Fruit fly (Drosophila melanogaster): ENCODE results near the gene NTPase.
A peak's percentile ranks its signal among the peaks of the same experiment; 100 is the strongest.

Gene NTPase

dm6 chr2L:2884683-2885502 lies 757 bp downstream of the NTPase start:
- no peak for TF ChIP-seq dmrt93B (GFP tag; optimal IDR thresholded peaks at IDR 0.05)
- no peak for TF ChIP-seq fru (GFP tag; optimal IDR thresholded peaks at IDR 0.05)
- TF ChIP-seq OdsH (GFP tag; optimal IDR thresholded peaks at IDR 0.05): no peak
- TF ChIP-seq Vsx2 (GFP tag; optimal IDR thresholded peaks at IDR 0.05; ENCODE audit: partially characterized antibody): no peak
- no peak for TF ChIP-seq tai (GFP tag; optimal IDR thresholded peaks at IDR 0.05)
- TF ChIP-seq jim (GFP tag; optimal IDR thresholded peaks at IDR 0.05): no peak
- no peak for TF ChIP-seq GATAd (GFP tag; optimal IDR thresholded peaks at IDR 0.05)
- no peak for TF ChIP-seq Mio (GFP tag; optimal IDR thresholded peaks at IDR 0.05)
- no peak for TF ChIP-seq ey (GFP tag; optimal IDR thresholded peaks at IDR 0.05)
- TF ChIP-seq rgr (GFP tag; optimal IDR thresholded peaks at IDR 0.05): no peak
- peak; percentile 53 for TF ChIP-seq HLH106 (tag; optimal IDR thresholded peaks at IDR 0.05)
- no peak for TF ChIP-seq pan (optimal IDR thresholded peaks at IDR 0.05)
- TF ChIP-seq dl (GFP tag; optimal IDR thresholded peaks at IDR 0.05; ENCODE audit: insufficient read depth in 1 of 2, partially characterized antibody in 2 of 2): no peak
- no peak for TF ChIP-seq Rel (GFP tag; optimal IDR thresholded peaks at IDR 0.05)
- peak; percentile 71 for TF ChIP-seq Rel (tag; optimal IDR thresholded peaks at IDR 0.05)
- TF ChIP-seq Hr78 (GFP tag; optimal IDR thresholded peaks at IDR 0.05): no peak
- TF ChIP-seq lola (GFP tag; optimal IDR thresholded peaks at IDR 0.05): no peak
- TF ChIP-seq CrebA (GFP tag; optimal IDR thresholded peaks at IDR 0.05; ENCODE audit: borderline replicate concordance): no peak
- TF ChIP-seq sv (GFP tag; optimal IDR thresholded peaks at IDR 0.05): no peak
- peak; percentile 8 for TF ChIP-seq CG9705 (GFP tag; optimal IDR thresholded peaks at IDR 0.05)
- peak; percentile 3 for TF ChIP-seq br (GFP tag; optimal IDR thresholded peaks at IDR 0.05)
- TF ChIP-seq brk (GFP tag; optimal IDR thresholded peaks at IDR 0.05): no peak
- TF ChIP-seq Dif (GFP tag; optimal IDR thresholded peaks at IDR 0.05; ENCODE audit: partially characterized antibody): no peak
- no peak for TF ChIP-seq N (GFP tag; optimal IDR thresholded peaks at IDR 0.05)
- no peak for TF ChIP-seq CG32264 (GFP tag; optimal IDR thresholded peaks at IDR 0.05)
- no peak for TF ChIP-seq dsf (GFP tag; optimal IDR thresholded peaks at IDR 0.05; ENCODE audit: borderline replicate concordance)
- TF ChIP-seq h (GFP tag; optimal IDR thresholded peaks at IDR 0.05): no peak
- no peak for TF ChIP-seq Abd-B (GFP tag; optimal IDR thresholded peaks at IDR 0.05)
- no peak for TF ChIP-seq usp (GFP tag; optimal IDR thresholded peaks at IDR 0.05)
- TF ChIP-seq woc (GFP tag; optimal IDR thresholded peaks at IDR 0.05): peak; percentile 51
- no peak for TF ChIP-seq Hnf4 (GFP tag; optimal IDR thresholded peaks at IDR 0.05)
- no peak for TF ChIP-seq sage (GFP tag; optimal IDR thresholded peaks at IDR 0.05)
- TF ChIP-seq Sp1 (GFP tag; optimal IDR thresholded peaks at IDR 0.05): peak; percentile 16
- no peak for TF ChIP-seq foxo (GFP tag; optimal IDR thresholded peaks at IDR 0.05)
- TF ChIP-seq Hr83 (GFP tag; optimal IDR thresholded peaks at IDR 0.05; ENCODE audit: poor library complexity, severe bottlenecking): peak; percentile 86
- no peak for TF ChIP-seq psq (GFP tag; optimal IDR thresholded peaks at IDR 0.05)
- no peak for TF ChIP-seq Myc (optimal IDR thresholded peaks at IDR 0.05)
- TF ChIP-seq Dfd (GFP tag; optimal IDR thresholded peaks at IDR 0.05): no peak
- no peak for TF ChIP-seq Jra (GFP tag; optimal IDR thresholded peaks at IDR 0.05)

dm6 chr2L:2883703-2884294 lies 1.9 kb downstream of the NTPase start:
- no peak for TF ChIP-seq Rel (GFP tag; optimal IDR thresholded peaks at IDR 0.05)
- peak; percentile 23 for TF ChIP-seq Rel (tag; optimal IDR thresholded peaks at IDR 0.05)
- no peak for TF ChIP-seq GATAd (GFP tag; optimal IDR thresholded peaks at IDR 0.05)
- no peak for TF ChIP-seq CG9705 (GFP tag; optimal IDR thresholded peaks at IDR 0.05)
- TF ChIP-seq CG32264 (GFP tag; optimal IDR thresholded peaks at IDR 0.05): no peak
